Worm (Caenorhabditis elegans): ENCODE results near the gene sri-18.
A peak's percentile ranks its signal among the peaks of the same experiment; 100 is the strongest.

The sri-18 gene

DNA sequence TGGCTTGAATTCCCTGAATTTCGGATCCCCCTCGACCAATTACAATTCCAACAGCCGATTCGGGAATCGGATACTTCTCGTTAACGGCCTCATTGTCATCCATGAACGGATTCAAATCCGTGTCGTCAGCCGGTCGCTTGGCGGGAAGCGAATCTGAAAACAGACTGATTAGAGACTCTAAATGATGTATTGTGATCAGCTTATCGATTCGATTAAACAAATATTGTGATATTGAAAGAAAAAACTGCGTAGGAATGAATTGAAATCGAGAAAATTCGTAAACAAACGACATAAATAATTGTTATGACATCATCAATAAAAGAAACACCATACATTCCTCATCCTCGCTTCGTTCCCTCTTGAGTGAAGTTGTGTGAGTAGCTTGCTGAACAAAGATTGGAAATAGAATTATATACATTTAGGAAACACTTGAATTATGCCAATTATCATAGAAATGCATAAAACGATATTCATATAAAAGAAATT lies 22.4 kb downstream of the sri-18 start:
- no peak for TF ChIP-seq ztf-4 (tag; optimal IDR thresholded peaks at IDR 0.05)
- TF ChIP-seq nhr-25 (tag; optimal IDR thresholded peaks at IDR 0.05), result no peak
- no peak for TF ChIP-seq gmeb-1 (tag; optimal IDR thresholded peaks at IDR 0.05)
- TF ChIP-seq mdl-1 (tag; optimal IDR thresholded peaks at IDR 0.05), result no peak
- TF ChIP-seq F13H6.1 (tag; optimal IDR thresholded peaks at IDR 0.05), result no peak

DNA sequence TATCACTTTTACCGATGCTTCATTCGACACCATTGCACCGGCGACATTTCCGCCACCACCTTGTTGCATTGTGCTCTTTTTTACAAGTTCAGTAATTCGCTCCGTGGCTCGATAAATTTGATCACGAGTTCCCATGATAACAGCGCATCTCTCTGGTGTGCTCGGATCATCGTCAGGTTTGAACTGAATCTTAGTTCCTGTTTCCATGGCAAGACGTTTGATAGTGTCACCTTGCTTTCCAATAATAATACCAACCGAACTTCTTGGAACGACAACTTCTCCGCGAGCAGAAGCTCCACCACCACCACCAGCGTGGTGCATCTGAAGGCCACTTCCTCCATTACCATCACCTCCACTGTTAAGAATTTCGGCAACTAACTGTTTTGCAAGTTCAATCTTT lies 23.2 kb downstream of the sri-18 start:
- no peak for TF ChIP-seq ztf-11 (tag; optimal IDR thresholded peaks at IDR 0.05)
- no peak for TF ChIP-seq crh-2 (tag; optimal IDR thresholded peaks at IDR 0.05)
- no peak for TF ChIP-seq mbf-1 (tag; optimal IDR thresholded peaks at IDR 0.05)
- no peak for TF ChIP-seq lin-13 (GFP tag; optimal IDR thresholded peaks at IDR 0.05)
- no peak for TF ChIP-seq nhr-237 (tag; optimal IDR thresholded peaks at IDR 0.05)
- TF ChIP-seq aly-2 (tag; optimal IDR thresholded peaks at IDR 0.05), result no peak
- TF ChIP-seq lsy-2 (tag; optimal IDR thresholded peaks at IDR 0.05), result no peak
- TF ChIP-seq nhr-12 (tag; optimal IDR thresholded peaks at IDR 0.05), result no peak
- TF ChIP-seq ama-1 (optimal IDR thresholded peaks at IDR 0.05), result no peak
- no peak for TF ChIP-seq nhr-11 (tag; optimal IDR thresholded peaks at IDR 0.05)
- TF ChIP-seq nhr-23 (tag; optimal IDR thresholded peaks at IDR 0.05), result no peak
- TF ChIP-seq nhr-6 (tag; optimal IDR thresholded peaks at IDR 0.05), result no peak

DNA sequence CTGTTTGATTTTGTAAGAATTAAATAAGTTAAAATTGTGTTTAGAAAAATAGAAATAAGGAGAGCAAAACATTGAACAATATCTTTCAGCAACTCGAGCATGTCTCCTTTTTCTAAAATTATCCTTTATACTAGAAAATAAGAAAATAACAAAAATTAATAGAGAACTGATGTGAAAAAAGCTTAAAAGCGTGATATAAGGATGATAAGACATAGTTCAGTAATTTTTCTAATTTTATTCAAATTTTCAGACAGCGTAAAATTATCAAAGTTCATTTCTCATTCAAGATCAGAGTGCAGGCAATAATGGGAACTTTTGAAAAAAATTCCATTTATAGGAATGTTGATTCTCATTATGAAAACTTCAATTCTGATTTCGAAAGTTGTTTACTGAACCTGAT lies 27.0 kb downstream of the sri-18 start, which contains the start of gene str-182:
Gene str-182 (minus strand): TSS at position 101 of the 400 bp plus-strand sequence.
- TF ChIP-seq lin-11 (tag; optimal IDR thresholded peaks at IDR 0.05) (no peak), nhr-23 (tag; optimal IDR thresholded peaks at IDR 0.05) (no peak), blmp-1 (tag; optimal IDR thresholded peaks at IDR 0.05; ENCODE audit: insufficient read depth) (no peak), nhr-237 (tag; optimal IDR thresholded peaks at IDR 0.05) (no peak), nhr-10 (tag; optimal IDR thresholded peaks at IDR 0.05) (no peak), ZK546.5 (tag; optimal IDR thresholded peaks at IDR 0.05) (no peak), lin-13 (GFP tag; optimal IDR thresholded peaks at IDR 0.05) (no peak), ztf-4 (tag; optimal IDR thresholded peaks at IDR 0.05) (no peak), nhr-77 (tag; optimal IDR thresholded peaks at IDR 0.05) (no peak), elt-3 (tag; optimal IDR thresholded peaks at IDR 0.05) (no peak)

ce11 chrV:10230932-10231331 lies 29.4 kb downstream of the sri-18 start, which contains the start of gene fipr-6:
Gene fipr-6 (plus strand): TSS chrV:10231232.
- TF ChIP-seq nhr-25 (tag; optimal IDR thresholded peaks at IDR 0.05) (no peak), F13H6.1 (tag; optimal IDR thresholded peaks at IDR 0.05) (no peak), elt-1 (tag; optimal IDR thresholded peaks at IDR 0.05) (no peak)

ce11 chrV:10229222-10229879 lies 31.0 kb downstream of the sri-18 start, which contains the start of the genes pyt-1 and fipr-7:
Gene pyt-1 (minus strand): TSS chrV:10229322.
Gene fipr-7 (plus strand): TSS chrV:10229829.
- TF ChIP-seq sma-3 (GFP tag; optimal IDR thresholded peaks at IDR 0.05) (no peak), fos-1 (tag; optimal IDR thresholded peaks at IDR 0.05) (no peak), lin-11 (tag; optimal IDR thresholded peaks at IDR 0.05) (no peak), nhr-6 (tag; optimal IDR thresholded peaks at IDR 0.05) (no peak), R02D3.7 (tag; optimal IDR thresholded peaks at IDR 0.05) (no peak), nhr-23 (tag; optimal IDR thresholded peaks at IDR 0.05) (no peak), gmeb-1 (tag; optimal IDR thresholded peaks at IDR 0.05) (no peak), nhr-11 (tag; optimal IDR thresholded peaks at IDR 0.05) (no peak), nhr-129 (tag; optimal IDR thresholded peaks at IDR 0.05) (no peak), F13H6.1 (tag; optimal IDR thresholded peaks at IDR 0.05) (no peak), nhr-10 (tag; optimal IDR thresholded peaks at IDR 0.05) (no peak), ztf-1 (GFP tag; conservative IDR thresholded peaks at IDR 0.05) (no peak), ceh-16 (tag; optimal IDR thresholded peaks at IDR 0.05) (no peak)

DNA sequence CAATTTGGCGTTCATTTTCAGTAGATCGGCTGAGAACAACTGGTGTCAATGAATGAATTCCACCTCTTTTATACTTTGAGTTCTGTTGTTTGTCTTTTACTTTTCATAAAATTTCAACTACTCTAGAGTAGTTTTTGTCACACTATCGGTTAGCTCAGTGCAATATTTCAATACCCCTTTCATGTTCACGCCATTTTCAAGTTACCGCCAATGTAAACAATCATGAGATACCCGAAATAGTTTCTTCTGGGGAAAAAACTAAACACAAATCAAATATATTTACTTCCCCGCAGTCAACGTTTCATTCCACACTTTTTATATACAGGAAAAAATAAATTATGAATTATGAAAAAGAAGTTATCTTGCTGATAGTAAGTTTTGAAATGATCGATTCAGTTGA lies 32.0 kb downstream of the sri-18 start, which contains the start of gene fipr-4:
Gene fipr-4 (minus strand): TSS at position 101 of the 400 bp plus-strand sequence.
- no peak for TF ChIP-seq unc-62 (GFP tag; optimal IDR thresholded peaks at IDR 0.05)
- no peak for TF ChIP-seq snpc-4 (tag; optimal IDR thresholded peaks at IDR 0.05)
- no peak for TF ChIP-seq sma-3 (GFP tag; optimal IDR thresholded peaks at IDR 0.05)
- no peak for TF ChIP-seq sma-9 (GFP tag; optimal IDR thresholded peaks at IDR 0.05)
- no peak for TF ChIP-seq sma-9 (tag; optimal IDR thresholded peaks at IDR 0.05)
- no peak for TF ChIP-seq nhr-23 (tag; optimal IDR thresholded peaks at IDR 0.05)
- TF ChIP-seq F13H6.1 (tag; optimal IDR thresholded peaks at IDR 0.05), result peak; percentile 9
- no peak for TF ChIP-seq Y55F3AM.14 (GFP tag; optimal IDR thresholded peaks at IDR 0.05)
- TF ChIP-seq egl-27 (tag; optimal IDR thresholded peaks at IDR 0.05), result no peak
